Fruit fly (Drosophila melanogaster) whole organism, embryonic: ENCODE results near the gene Bgb.

Experiments
- B-H1 ChIP-seq: fragments of 200-800 bp; sonication (Bioruptor generic); IDR thresholded peaks from 3 replicates; pipeline ENCODE4 v1.3.6; 2022; ENCODE audit warnings: missing biosample characterization, missing genetic modification characterization
- CG10431 ChIP-seq: fragments of 200-800 bp; sonication (Bioruptor generic); optimal IDR thresholded peaks from 3 replicates; lab custom pipeline; 2018; ENCODE audit warnings: missing biosample characterization, mild to moderate bottlenecking, missing genetic modification characterization
- CG12299 ChIP-seq: fragments of 200-800 bp; sonication (Bioruptor generic); optimal IDR thresholded peaks from 2 replicates; lab custom pipeline; 2018; ENCODE audit warnings: missing biosample characterization, mild to moderate bottlenecking, missing genetic modification characterization
- CG13123 ChIP-seq: fragments of 200-800 bp; sonication (Bioruptor generic); optimal IDR thresholded peaks from 2 replicates; lab custom pipeline; 2016; ENCODE audit warnings: missing biosample characterization, missing genetic modification characterization
- CG13624 ChIP-seq: fragments of 200-800 bp; sonication (Bioruptor generic); optimal IDR thresholded peaks from 2 replicates; lab custom pipeline; 2016; ENCODE audit warnings: missing biosample characterization, missing genetic modification characterization
- CG13775 ChIP-seq: fragments of 200-800 bp; sonication (Bioruptor generic); optimal IDR thresholded peaks from 3 replicates; lab custom pipeline; 2017; ENCODE audit warnings: missing biosample characterization, mild to moderate bottlenecking, missing genetic modification characterization
- CG16813 ChIP-seq: fragments of 200-800 bp; sonication (Bioruptor generic); IDR thresholded peaks from 3 replicates; pipeline ENCODE4 v1.3.6; 2022; ENCODE audit warnings: missing biosample characterization, missing genetic modification characterization; ENCODE audit not compliant: partially characterized antibody
- CG17328 ChIP-seq: fragments of 200-800 bp; sonication (Bioruptor generic); IDR thresholded peaks from 2 replicates; pipeline ENCODE4 v1.3.6; 2022; ENCODE audit warnings: missing biosample characterization, missing genetic modification characterization
- CG17612 ChIP-seq: fragments of 200-800 bp; sonication (Bioruptor generic); IDR thresholded peaks from 2 replicates; pipeline ENCODE4 v1.3.6; 2022; ENCODE audit warnings: missing biosample characterization, missing genetic modification characterization
- CG30020 ChIP-seq: fragments of 200-800 bp; optimal IDR thresholded peaks from 2 replicates; lab custom pipeline; 2019; ENCODE audit warnings: missing biosample characterization, mild to moderate bottlenecking, missing genetic modification characterization, moderate library complexity
- CG3407 ChIP-seq: fragments of 200-800 bp; sonication (Bioruptor generic); optimal IDR thresholded peaks from 2 replicates; lab custom pipeline; 2018; ENCODE audit warnings: missing biosample characterization, mild to moderate bottlenecking, missing genetic modification characterization
- CG34422 ChIP-seq: fragments of 200-800 bp; sonication (Bioruptor generic); IDR thresholded peaks from 3 replicates; pipeline ENCODE4 v1.3.6; 2022; ENCODE audit warnings: missing biosample characterization, missing genetic modification characterization
- CG42726 ChIP-seq: fragments of 200-800 bp; sonication (Bioruptor generic); IDR thresholded peaks from 2 replicates; pipeline ENCODE4 v1.3.6; 2022; ENCODE audit warnings: missing biosample characterization, missing genetic modification characterization; ENCODE audit not compliant: partially characterized antibody
- CG4424 ChIP-seq: fragments of 200-800 bp; sonication (Bioruptor generic); optimal IDR thresholded peaks from 3 replicates; lab custom pipeline; 2016; ENCODE audit warnings: missing biosample characterization, missing genetic modification characterization
- CG5180 ChIP-seq: fragments of 200-800 bp; sonication (Bioruptor generic); optimal IDR thresholded peaks from 3 replicates; lab custom pipeline; 2017; ENCODE audit warnings: missing biosample characterization, missing genetic modification characterization, mild to moderate bottlenecking, moderate library complexity, missing genetic modification reagents
- CG5953 ChIP-seq: fragments of 200-800 bp; sonication (Bioruptor generic); IDR thresholded peaks from 2 replicates; pipeline ENCODE4 v1.3.6; 2022; ENCODE audit warnings: missing biosample characterization, missing genetic modification characterization
- CG6254 ChIP-seq: fragments of 200-800 bp; sonication (Bioruptor generic); optimal IDR thresholded peaks from 3 replicates; lab custom pipeline; 2017; ENCODE audit warnings: mild to moderate bottlenecking, missing biosample characterization, missing genetic modification reagents, missing genetic modification characterization
- CG7556 ChIP-seq: fragments of 200-800 bp; sonication (Bioruptor generic); optimal IDR thresholded peaks from 2 replicates; lab custom pipeline; 2017; ENCODE audit warnings: missing biosample characterization, mild to moderate bottlenecking, missing genetic modification characterization
- CrebB ChIP-seq: fragments of 200-800 bp; sonication (Bioruptor generic); optimal IDR thresholded peaks from 3 replicates; lab custom pipeline; 2018; ENCODE audit warnings: missing biosample characterization, mild to moderate bottlenecking, missing genetic modification characterization
- D19B ChIP-seq: fragments of 200-800 bp; sonication (Bioruptor generic); optimal IDR thresholded peaks from 2 replicates; lab custom pipeline; 2017; ENCODE audit warnings: missing biosample characterization, mild to moderate bottlenecking, missing genetic modification characterization
- Drgx ChIP-seq: fragments of 200-800 bp; sonication (Bioruptor generic); IDR thresholded peaks from 2 replicates; pipeline ENCODE4 v1.3.6; 2022; ENCODE audit warnings: missing biosample characterization, missing genetic modification characterization
- E2f2 ChIP-seq: fragments of 200-800 bp; sonication (Bioruptor generic); IDR thresholded peaks from 2 replicates; pipeline ENCODE4 v1.3.6; 2022; ENCODE audit warnings: missing biosample characterization, missing genetic modification characterization
- Fer1 ChIP-seq: fragments of 200-800 bp; sonication (Bioruptor generic); optimal IDR thresholded peaks from 2 replicates; lab custom pipeline; 2017; ENCODE audit warnings: missing biosample characterization, mild to moderate bottlenecking, missing genetic modification characterization
- HmgD ChIP-seq: fragments of 200-800 bp; sonication (Bioruptor generic); optimal IDR thresholded peaks from 3 replicates; lab custom pipeline; 2016; ENCODE audit warnings: missing biosample characterization, missing genetic modification characterization
- MTF-1 ChIP-seq: fragments of 200-800 bp; sonication (Bioruptor generic); optimal IDR thresholded peaks from 2 replicates; lab custom pipeline; 2018; ENCODE audit warnings: missing biosample characterization, mild to moderate bottlenecking, missing genetic modification characterization, borderline replicate concordance
- NC2α ChIP-seq: fragments of 200-800 bp; sonication (Bioruptor generic); optimal IDR thresholded peaks from 2 replicates; lab custom pipeline; 2016; ENCODE audit warnings: missing biosample characterization, missing genetic modification characterization
- NFAT ChIP-seq: fragments of 200-800 bp; sonication (Bioruptor generic); IDR thresholded peaks from 2 replicates; pipeline ENCODE4 v1.3.6; 2022; ENCODE audit warnings: missing biosample characterization, missing genetic modification characterization
- Pdp1 ChIP-seq, 2 experiments: fragments of 200-800 bp; sonication (Bioruptor generic); optimal IDR thresholded peaks; 3 replicates each; lab custom pipeline; 2016; ENCODE audit warnings: missing biosample characterization in 2 of 2, missing genetic modification characterization in 2 of 2, mild to moderate bottlenecking in 1 of 2, moderate library complexity in 1 of 2
- Ravus ChIP-seq: fragments of 200-800 bp; sonication (Bioruptor generic); IDR thresholded peaks from 2 replicates; pipeline ENCODE4 v1.3.6; 2022; ENCODE audit warnings: missing biosample characterization, missing genetic modification characterization
- amos ChIP-seq: fragments of 200-800 bp; sonication (Bioruptor generic); IDR thresholded peaks from 2 replicates; pipeline ENCODE4 v1.3.6; 2022; ENCODE audit warnings: missing biosample characterization, missing genetic modification characterization; ENCODE audit not compliant: partially characterized antibody
- ato ChIP-seq: fragments of 200-800 bp; sonication (Bioruptor generic); IDR thresholded peaks from 2 replicates; pipeline ENCODE4 v1.3.6; 2022; ENCODE audit warnings: missing biosample characterization, missing genetic modification characterization; ENCODE audit not compliant: partially characterized antibody
- crc ChIP-seq: fragments of 200-800 bp; sonication (Bioruptor generic); optimal IDR thresholded peaks from 2 replicates; lab custom pipeline; 2016; ENCODE audit warnings: missing biosample characterization, missing genetic modification characterization
- eve ChIP-seq, 2 experiments: fragments of >200 bp; optimal IDR thresholded peaks; 2 replicates each; lab custom pipeline; 2017; ENCODE audit warnings: missing biosample characterization in 2 of 2, missing genetic modification characterization in 2 of 2
- exex ChIP-seq: fragments of 200-800 bp; sonication (Bioruptor generic); optimal IDR thresholded peaks from 4 replicates; lab custom pipeline; 2018; ENCODE audit warnings: missing biosample characterization, mild to moderate bottlenecking, missing genetic modification characterization, moderate library complexity
- fd3F ChIP-seq: fragments of 200-800 bp; sonication (Bioruptor generic); optimal IDR thresholded peaks from 2 replicates; lab custom pipeline; 2018; ENCODE audit warnings: missing biosample characterization, mild to moderate bottlenecking, missing genetic modification characterization, moderate library complexity
- hb ChIP-seq: fragments of 200-800 bp; sonication (Bioruptor generic); IDR thresholded peaks from 3 replicates; pipeline ENCODE4 v1.3.6; 2022; ENCODE audit warnings: missing biosample characterization, missing genetic modification characterization; ENCODE audit not compliant: partially characterized antibody
- ken ChIP-seq: fragments of 200-800 bp; sonication (Bioruptor generic); IDR thresholded peaks from 3 replicates; pipeline ENCODE4 v1.3.6; 2022; ENCODE audit warnings: missing biosample characterization, missing genetic modification characterization
- nau ChIP-seq: fragments of 200-800 bp; sonication (Bioruptor generic); optimal IDR thresholded peaks from 3 replicates; lab custom pipeline; 2017; ENCODE audit warnings: missing biosample characterization, mild to moderate bottlenecking, missing genetic modification characterization, missing genetic modification reagents
- nerfin-1 ChIP-seq: fragments of 200-800 bp; sonication (Bioruptor generic); optimal IDR thresholded peaks from 3 replicates; lab custom pipeline; 2019; ENCODE audit warnings: missing biosample characterization, mild to moderate bottlenecking, missing genetic modification characterization, moderate library complexity
- nmo ChIP-seq: fragments of 200-800 bp; sonication (Bioruptor generic); optimal IDR thresholded peaks from 2 replicates; lab custom pipeline; 2018; ENCODE audit warnings: missing biosample characterization, mild to moderate bottlenecking, missing genetic modification characterization, moderate library complexity
- onecut ChIP-seq: fragments of 200-800 bp; sonication (Bioruptor generic); IDR thresholded peaks from 2 replicates; pipeline ENCODE4 v1.3.6; 2022; ENCODE audit warnings: missing biosample characterization, missing genetic modification characterization
- sob ChIP-seq: fragments of 200-800 bp; sonication (Bioruptor generic); IDR thresholded peaks from 2 replicates; pipeline ENCODE4 v1.3.6; 2022; ENCODE audit warnings: missing biosample characterization, missing genetic modification characterization
- tio ChIP-seq: fragments of 200-800 bp; sonication (Bioruptor generic); optimal IDR thresholded peaks from 2 replicates; lab custom pipeline; 2017; ENCODE audit warnings: missing biosample characterization, missing genetic modification characterization, inconsistent platforms
- twi ChIP-seq: fragments of 200-800 bp; optimal IDR thresholded peaks from 2 replicates; lab custom pipeline; 2019; ENCODE audit warnings: missing biosample characterization, mild to moderate bottlenecking, missing genetic modification characterization, moderate library complexity
- unpg ChIP-seq: fragments of 200-800 bp; sonication (Bioruptor generic); optimal IDR thresholded peaks from 3 replicates; lab custom pipeline; 2018; ENCODE audit warnings: missing biosample characterization, mild to moderate bottlenecking, missing genetic modification characterization, moderate library complexity
- z ChIP-seq: fragments of 200-800 bp; sonication (Bioruptor generic); IDR thresholded peaks from 3 replicates; pipeline ENCODE4 v1.3.6; 2022; ENCODE audit warnings: missing biosample characterization, missing genetic modification characterization
- zen2 ChIP-seq: fragments of 200-800 bp; sonication (Bioruptor generic); IDR thresholded peaks from 3 replicates; pipeline ENCODE4 v1.3.6; 2022; ENCODE audit warnings: missing biosample characterization, missing genetic modification characterization; ENCODE audit not compliant: partially characterized antibody
- zf30C ChIP-seq: fragments of 200-800 bp; sonication (Bioruptor generic); optimal IDR thresholded peaks from 3 replicates; lab custom pipeline; 2018; ENCODE audit warnings: missing biosample characterization, mild to moderate bottlenecking, missing genetic modification characterization
- zfh1 ChIP-seq: fragments of 200-800 bp; sonication (Bioruptor generic); IDR thresholded peaks from 3 replicates; pipeline ENCODE4 v1.3.6; 2022; ENCODE audit warnings: missing biosample characterization, missing genetic modification characterization

Bgb gene

DNA sequence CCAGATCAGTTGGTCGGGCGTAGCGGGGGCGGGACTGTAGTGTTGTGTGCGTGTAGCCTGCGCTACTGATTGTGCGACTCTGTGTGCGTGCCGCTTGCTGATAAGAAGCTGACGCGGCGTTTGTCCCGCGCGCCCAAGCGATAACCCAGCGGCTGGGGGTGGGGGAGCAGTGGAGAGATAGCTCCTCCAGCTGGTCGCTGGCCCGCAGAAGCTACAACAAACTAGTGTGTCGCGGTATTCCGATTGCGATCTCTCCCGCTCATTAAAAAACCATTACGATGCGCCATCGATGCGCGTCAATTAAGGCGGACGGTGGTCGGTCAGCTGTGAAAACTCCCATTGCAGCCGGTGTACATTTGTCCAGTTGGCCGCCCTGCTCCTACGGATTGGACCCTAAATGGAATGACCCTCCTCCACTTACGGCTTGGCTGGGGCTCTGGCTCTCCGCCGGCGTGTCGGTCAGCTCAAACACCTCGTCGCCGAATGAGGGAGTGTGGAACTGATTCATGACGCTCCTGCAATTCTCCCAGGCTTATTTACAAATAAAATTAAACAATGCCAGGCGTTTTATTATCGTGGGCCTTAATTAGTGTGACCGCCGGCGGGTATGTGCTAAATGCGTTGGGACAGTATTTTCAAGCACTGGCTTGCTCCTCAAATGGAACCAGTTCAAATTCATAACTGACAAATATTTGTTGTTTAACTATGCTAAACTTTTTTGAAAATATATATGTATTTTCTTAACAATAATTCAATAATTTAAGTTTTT, 37.3 kb upstream of the Bgb start, which contains the start of gene CG12104 (continued):
- TF ChIP-seq D19B (GFP tag; lab: Kevin White, UChicago), result no peak
- TF ChIP-seq B-H1 (GFP tag; lab: Robert Waterston, UW), result no peak
- TF ChIP-seq crc (GFP tag; lab: Kevin White, UChicago), result no peak
- no peak for TF ChIP-seq hb
- no peak for TF ChIP-seq zf30C (GFP tag; lab: Kevin White, UChicago)
- TF ChIP-seq CG17328 (GFP tag; lab: Robert Waterston, UW), result 0 out of 2 replicates have a peak, but pooled peaks have one; percentile 7
- no peak; the same call in 2 of the 3 replicates for TF ChIP-seq CG34422 (GFP tag; lab: Robert Waterston, UW)
- TF ChIP-seq CG4424 (GFP tag; lab: Kevin White, UChicago), result no peak
- TF ChIP-seq z (GFP tag; lab: Robert Waterston, UW), result no peak
- no peak for TF ChIP-seq fd3F (GFP tag; lab: Kevin White, UChicago)
- TF ChIP-seq ken, result no peak
- no peak for TF ChIP-seq CG13624 (GFP tag; lab: Kevin White, UChicago)
- no peak for TF ChIP-seq CG13123 (GFP tag; lab: Kevin White, UChicago)
- TF ChIP-seq nau, result no peak
- peak; percentile 99 for TF ChIP-seq exex (tag; lab: Kevin White, UChicago)
- peak; percentile 29 for TF ChIP-seq CG12299 (tag; lab: Kevin White, UChicago)
- no peak for TF ChIP-seq HmgD (GFP tag; lab: Kevin White, UChicago)
- 0 out of 2 replicates have a peak, but pooled peaks have one; percentile 14 for TF ChIP-seq sob (GFP tag; lab: Robert Waterston, UW)
- peak; percentile 51 for TF ChIP-seq CG10431 (GFP tag; lab: Kevin White, UChicago)
- TF ChIP-seq eve (GFP tag; optimal IDR thresholded peaks at IDR 0.05; lab: Kevin White, UChicago), result no peak
- TF ChIP-seq CrebB (tag; lab: Kevin White, UChicago), result no peak
- TF ChIP-seq Fer1 (GFP tag; lab: Kevin White, UChicago), result peak; percentile 15
- no peak for TF ChIP-seq Pdp1 (GFP tag; optimal IDR thresholded peaks at IDR 0.05; lab: Kevin White, UChicago)
- TF ChIP-seq nmo (GFP tag; lab: Kevin White, UChicago), result peak; percentile 24
- no peak for TF ChIP-seq tio
- TF ChIP-seq CG42726 (GFP tag; lab: Robert Waterston, UW), result no peak
- TF ChIP-seq CG16813, result no peak
- TF ChIP-seq NC2α, result no peak
- TF ChIP-seq CG5953, result no peak
- no peak for TF ChIP-seq CG17612
- TF ChIP-seq zen2, result no peak
- TF ChIP-seq onecut, result no peak
- TF ChIP-seq twi (tag; lab: Kevin White, UChicago), result no peak
- no peak for TF ChIP-seq unpg (GFP tag; lab: Kevin White, UChicago)
- TF ChIP-seq ato, result no peak
- no peak for TF ChIP-seq MTF-1
- TF ChIP-seq amos (GFP tag; lab: Robert Waterston, UW), result peak; percentile 35; the same call in 1 of the 2 replicates
- peak; percentile 22 for TF ChIP-seq CG30020
- no peak for TF ChIP-seq CG5180
- no peak for TF ChIP-seq Drgx (GFP tag; lab: Robert Waterston, UW)
- no peak for TF ChIP-seq zfh1 (GFP tag; lab: Robert Waterston, UW)
- peak; percentile 35; the same call in 1 of the 2 replicates for TF ChIP-seq E2f2 (GFP tag; lab: Robert Waterston, UW)
- no peak for TF ChIP-seq CG6254 (GFP tag; lab: Kevin White, UChicago)
- peak; percentile 23 for TF ChIP-seq CG3407 (GFP tag; lab: Kevin White, UChicago)
- no peak for TF ChIP-seq Ravus (GFP tag; lab: Robert Waterston, UW)
- TF ChIP-seq CG7556 (GFP tag; lab: Kevin White, UChicago), result no peak
- TF ChIP-seq CG13775 (GFP tag; lab: Kevin White, UChicago), result peak; percentile 38
- TF ChIP-seq nerfin-1 (tag; lab: Kevin White, UChicago), result peak; percentile 11
- no peak for TF ChIP-seq NFAT
